Fruit fly (Drosophila melanogaster) whole organism, embryonic: ENCODE data around the gene M6.

Experiments
- BEAF-32 ChIP-seq: fragments of 200-800 bp; sonication (Bioruptor generic); optimal IDR thresholded peaks from 3 replicates; lab custom pipeline; 2017; ENCODE audit warnings: missing biosample characterization, missing genetic modification characterization, mild to moderate bottlenecking, moderate library complexity, missing genetic modification reagents
- CG10462 ChIP-seq: fragments of 200-800 bp; sonication (Bioruptor generic); optimal IDR thresholded peaks from 2 replicates; lab custom pipeline; 2016; ENCODE audit warnings: missing biosample characterization, missing genetic modification characterization
- CG10654 ChIP-seq: fragments of 200-800 bp; sonication (Bioruptor generic); optimal IDR thresholded peaks from 2 replicates; lab custom pipeline; 2016; ENCODE audit warnings: missing biosample characterization, missing genetic modification characterization
- CG12104 ChIP-seq: fragments of 200-800 bp; sonication (Bioruptor generic); optimal IDR thresholded peaks from 3 replicates; lab custom pipeline; 2016; ENCODE audit warnings: missing biosample characterization, missing genetic modification characterization
- CG13287 ChIP-seq: fragments of 200-800 bp; sonication (Bioruptor generic); IDR thresholded peaks from 2 replicates; pipeline ENCODE4 v1.3.6; 2022; ENCODE audit warnings: missing biosample characterization, missing genetic modification characterization; ENCODE audit not compliant: partially characterized antibody
- CG13296 ChIP-seq: fragments of 200-800 bp; sonication (Bioruptor generic); optimal IDR thresholded peaks from 3 replicates; lab custom pipeline; 2018; ENCODE audit warnings: missing biosample characterization, mild to moderate bottlenecking, missing genetic modification characterization
- CG13624 ChIP-seq: fragments of 200-800 bp; sonication (Bioruptor generic); optimal IDR thresholded peaks from 2 replicates; lab custom pipeline; 2016; ENCODE audit warnings: missing biosample characterization, missing genetic modification characterization
- CG13775 ChIP-seq: fragments of 200-800 bp; sonication (Bioruptor generic); optimal IDR thresholded peaks from 3 replicates; lab custom pipeline; 2017; ENCODE audit warnings: missing biosample characterization, mild to moderate bottlenecking, missing genetic modification characterization
- CG14014 ChIP-seq: fragments of 200-800 bp; sonication (Bioruptor generic); IDR thresholded peaks from 2 replicates; pipeline ENCODE4 v1.3.6; 2022; ENCODE audit warnings: missing biosample characterization, missing genetic modification characterization
- CG14965 ChIP-seq: fragments of 200-800 bp; sonication (Bioruptor generic); optimal IDR thresholded peaks from 2 replicates; lab custom pipeline; 2016; ENCODE audit warnings: missing biosample characterization, missing genetic modification characterization, borderline replicate concordance
- CG16813 ChIP-seq: fragments of 200-800 bp; sonication (Bioruptor generic); IDR thresholded peaks from 3 replicates; pipeline ENCODE4 v1.3.6; 2022; ENCODE audit warnings: missing biosample characterization, missing genetic modification characterization; ENCODE audit not compliant: partially characterized antibody
- CG17912 ChIP-seq: fragments of 200-800 bp; sonication (Bioruptor generic); optimal IDR thresholded peaks from 2 replicates; lab custom pipeline; 2018; ENCODE audit warnings: missing biosample characterization, mild to moderate bottlenecking, missing genetic modification characterization
- CG42726 ChIP-seq: fragments of 200-800 bp; sonication (Bioruptor generic); IDR thresholded peaks from 2 replicates; pipeline ENCODE4 v1.3.6; 2022; ENCODE audit warnings: missing biosample characterization, missing genetic modification characterization; ENCODE audit not compliant: partially characterized antibody
- CG43689 ChIP-seq: fragments of 200-800 bp; sonication (Bioruptor generic); IDR thresholded peaks from 2 replicates; pipeline ENCODE4 v1.3.6; 2022; ENCODE audit warnings: missing biosample characterization, missing genetic modification characterization
- CG4617 ChIP-seq: fragments of 200-800 bp; sonication (Bioruptor generic); optimal IDR thresholded peaks from 3 replicates; lab custom pipeline; 2016; ENCODE audit warnings: missing biosample characterization, missing genetic modification characterization, borderline replicate concordance
- CG7963 ChIP-seq: fragments of 200-800 bp; sonication (Bioruptor generic); IDR thresholded peaks from 3 replicates; pipeline ENCODE4 v1.3.6; 2022; ENCODE audit warnings: missing biosample characterization, missing genetic modification characterization; ENCODE audit not compliant: partially characterized antibody
- CG8765 ChIP-seq: fragments of 200-800 bp; sonication (Bioruptor generic); IDR thresholded peaks from 2 replicates; pipeline ENCODE4 v1.3.6; 2022; ENCODE audit warnings: missing biosample characterization, missing genetic modification characterization
- CHES-1-like ChIP-seq: fragments of 200-800 bp; sonication (Bioruptor generic); optimal IDR thresholded peaks from 2 replicates; lab custom pipeline; 2016; ENCODE audit warnings: missing biosample characterization, missing genetic modification characterization
- Ets97D ChIP-seq: fragments of 200-800 bp; sonication (Bioruptor generic); optimal IDR thresholded peaks from 3 replicates; lab custom pipeline; 2016; ENCODE audit warnings: missing biosample characterization, missing genetic modification characterization
- HLH4C ChIP-seq: fragments of 200-800 bp; sonication (Bioruptor generic); IDR thresholded peaks from 3 replicates; pipeline ENCODE4 v1.3.6; 2022; ENCODE audit warnings: missing biosample characterization, missing genetic modification characterization; ENCODE audit not compliant: partially characterized antibody
- HmgZ ChIP-seq: fragments of 200-800 bp; sonication (Bioruptor generic); optimal IDR thresholded peaks from 2 replicates; lab custom pipeline; 2018; ENCODE audit warnings: missing biosample characterization, mild to moderate bottlenecking, missing genetic modification characterization
- Hmr ChIP-seq: fragments of 200-800 bp; sonication (Bioruptor generic); optimal IDR thresholded peaks from 3 replicates; lab custom pipeline; 2017; ENCODE audit warnings: mild to moderate bottlenecking, missing biosample characterization, missing genetic modification reagents, missing genetic modification characterization
- MBD-R2 ChIP-seq: fragments of 200-800 bp; sonication (Bioruptor generic); IDR thresholded peaks from 2 replicates; pipeline ENCODE4 v1.3.6; 2022; ENCODE audit warnings: missing biosample characterization, missing genetic modification characterization
- MESR4 ChIP-seq: fragments of 200-800 bp; sonication (Bioruptor generic); optimal IDR thresholded peaks from 2 replicates; lab custom pipeline; 2018; ENCODE audit warnings: missing biosample characterization, mild to moderate bottlenecking, missing genetic modification characterization, moderate library complexity
- NFAT ChIP-seq: fragments of 200-800 bp; sonication (Bioruptor generic); IDR thresholded peaks from 2 replicates; pipeline ENCODE4 v1.3.6; 2022; ENCODE audit warnings: missing biosample characterization, missing genetic modification characterization
- NK7.1 ChIP-seq: fragments of 200-800 bp; sonication (Bioruptor generic); optimal IDR thresholded peaks from 3 replicates; lab custom pipeline; 2016; ENCODE audit warnings: missing biosample characterization, missing genetic modification characterization
- Nf-YB ChIP-seq: fragments of 200-800 bp; sonication (Bioruptor generic); optimal IDR thresholded peaks from 3 replicates; lab custom pipeline; 2019; ENCODE audit warnings: missing biosample characterization, mild to moderate bottlenecking, missing genetic modification characterization, moderate library complexity
- Opbp ChIP-seq: fragments of 200-800 bp; sonication (Bioruptor generic); IDR thresholded peaks from 3 replicates; pipeline ENCODE4 v1.3.6; 2022; ENCODE audit warnings: missing biosample characterization, missing genetic modification characterization; ENCODE audit not compliant: partially characterized antibody
- Stat92E ChIP-seq, 3 experiments: fragments of >200 bp in 2 of 3; fragments of 200-800 bp in 1 of 3; sonication (Bioruptor generic) in 1 of 3; optimal IDR thresholded peaks; 2 replicates each; lab custom pipeline; 2017 to 2019; ENCODE audit warnings: missing biosample characterization in 3 of 3, missing genetic modification characterization in 3 of 3, mild to moderate bottlenecking in 1 of 3, moderate library complexity in 1 of 3
- amos ChIP-seq: fragments of 200-800 bp; sonication (Bioruptor generic); IDR thresholded peaks from 2 replicates; pipeline ENCODE4 v1.3.6; 2022; ENCODE audit warnings: missing biosample characterization, missing genetic modification characterization; ENCODE audit not compliant: partially characterized antibody
- aop ChIP-seq: fragments of 200-800 bp; sonication (Bioruptor generic); IDR thresholded peaks from 2 replicates; pipeline ENCODE4 v1.3.6; 2022; ENCODE audit warnings: missing biosample characterization, missing genetic modification characterization
- ato ChIP-seq: fragments of 200-800 bp; sonication (Bioruptor generic); IDR thresholded peaks from 2 replicates; pipeline ENCODE4 v1.3.6; 2022; ENCODE audit warnings: missing biosample characterization, missing genetic modification characterization; ENCODE audit not compliant: partially characterized antibody
- chinmo ChIP-seq: fragments of 200-800 bp; sonication (Bioruptor generic); IDR thresholded peaks from 4 replicates; pipeline ENCODE4 v1.3.6; 2022; ENCODE audit warnings: missing biosample characterization, missing genetic modification characterization; ENCODE audit not compliant: partially characterized antibody
- disco-r ChIP-seq: fragments of 200-800 bp; sonication (Bioruptor generic); optimal IDR thresholded peaks from 2 replicates; lab custom pipeline; 2016; ENCODE audit warnings: missing biosample characterization, missing genetic modification characterization
- dm ChIP-seq: fragments of 200-800 bp; sonication (Bioruptor generic); optimal IDR thresholded peaks from 3 replicates; lab custom pipeline; 2016; ENCODE audit warnings: missing biosample characterization, missing genetic modification characterization
- dmrt11E ChIP-seq: fragments of 200-800 bp; sonication (Bioruptor generic); optimal IDR thresholded peaks from 3 replicates; lab custom pipeline; 2018; ENCODE audit warnings: missing biosample characterization, mild to moderate bottlenecking, missing genetic modification characterization, moderate library complexity
- dmrt99B ChIP-seq: fragments of 200-800 bp; sonication (Bioruptor generic); optimal IDR thresholded peaks from 2 replicates; lab custom pipeline; 2018; ENCODE audit warnings: missing biosample characterization, mild to moderate bottlenecking, missing genetic modification characterization, moderate library complexity
- hb ChIP-seq: fragments of 200-800 bp; sonication (Bioruptor generic); IDR thresholded peaks from 3 replicates; pipeline ENCODE4 v1.3.6; 2022; ENCODE audit warnings: missing biosample characterization, missing genetic modification characterization; ENCODE audit not compliant: partially characterized antibody
- hbn ChIP-seq: fragments of 200-800 bp; sonication (Bioruptor generic); IDR thresholded peaks from 2 replicates; pipeline ENCODE4 v1.3.6; 2022; ENCODE audit warnings: missing biosample characterization, missing genetic modification characterization; ENCODE audit not compliant: partially characterized antibody
- hth ChIP-seq: fragments of >200 bp; optimal IDR thresholded peaks from 2 replicates; lab custom pipeline; 2017; ENCODE audit warnings: inconsistent platforms
- inv ChIP-seq: fragments of 200-800 bp; sonication (Bioruptor generic); IDR thresholded peaks from 2 replicates; pipeline ENCODE4 v1.3.6; 2022; ENCODE audit warnings: missing biosample characterization, missing genetic modification characterization; ENCODE audit not compliant: partially characterized antibody
- jigr1 ChIP-seq: fragments of 200-800 bp; sonication (Bioruptor generic); IDR thresholded peaks from 3 replicates; pipeline ENCODE4 v1.3.6; 2022; ENCODE audit warnings: missing biosample characterization, missing genetic modification characterization
- klu ChIP-seq: fragments of 200-800 bp; sonication (Bioruptor generic); IDR thresholded peaks from 2 replicates; pipeline ENCODE4 v1.3.6; 2022; ENCODE audit warnings: missing biosample characterization, missing genetic modification characterization
- lola ChIP-seq, 3 experiments: fragments of >200 bp in 2 of 3; fragments of 200-800 bp in 1 of 3; sonication (Bioruptor generic) in 1 of 3; optimal IDR thresholded peaks; 2 replicates each; lab custom pipeline; 2017 to 2019; ENCODE audit warnings: missing biosample characterization in 3 of 3, missing genetic modification characterization in 3 of 3, mild to moderate bottlenecking in 1 of 3, moderate library complexity in 1 of 3
- nom ChIP-seq: fragments of 200-800 bp; sonication (Bioruptor generic); optimal IDR thresholded peaks from 2 replicates; lab custom pipeline; 2017; ENCODE audit warnings: missing biosample characterization, missing genetic modification characterization, mild to moderate bottlenecking, moderate library complexity, missing genetic modification reagents
- tio ChIP-seq: fragments of 200-800 bp; sonication (Bioruptor generic); optimal IDR thresholded peaks from 2 replicates; lab custom pipeline; 2017; ENCODE audit warnings: missing biosample characterization, missing genetic modification characterization, inconsistent platforms
- trh ChIP-seq: fragments of 200-800 bp; sonication (Bioruptor generic); optimal IDR thresholded peaks from 2 replicates; lab custom pipeline; 2016; ENCODE audit warnings: missing biosample characterization, missing genetic modification characterization
- zf30C ChIP-seq: fragments of 200-800 bp; sonication (Bioruptor generic); optimal IDR thresholded peaks from 3 replicates; lab custom pipeline; 2018; ENCODE audit warnings: missing biosample characterization, mild to moderate bottlenecking, missing genetic modification characterization
- zfh2 ChIP-seq: fragments of 200-800 bp; sonication (Bioruptor generic); optimal IDR thresholded peaks from 2 replicates; lab custom pipeline; 2016; ENCODE audit warnings: missing biosample characterization, missing genetic modification characterization

M6 gene

DNA sequence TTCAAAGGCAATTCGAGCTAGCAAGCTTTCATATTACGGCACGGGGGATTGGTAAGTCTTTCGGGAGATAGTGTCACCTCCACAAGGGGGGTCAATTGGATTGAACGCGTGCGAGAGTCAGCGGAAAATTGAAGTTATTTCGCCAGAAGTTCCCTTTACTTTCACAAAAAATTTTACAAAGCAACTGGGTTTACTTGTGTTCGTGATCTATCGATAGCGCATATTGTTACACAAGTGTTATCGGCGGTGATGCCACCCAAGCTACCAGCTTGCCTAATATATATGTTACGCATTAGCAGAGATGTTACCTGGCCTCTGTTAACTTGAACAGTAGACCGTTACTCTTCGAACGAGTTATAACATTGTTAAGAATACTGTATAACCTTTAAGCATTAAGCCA lies 47.1 kb downstream of the M6 start, which contains the start of gene Wnk:
Gene Wnk, minus strand, starts transcription at position 177 of the 400 bp plus-strand sequence.
- TF ChIP-seq CG14965 (GFP tag; lab: Kevin White, UChicago), result no peak
- TF ChIP-seq lola (GFP tag; optimal IDR thresholded peaks at IDR 0.05; lab: Kevin White, UChicago), result no peak
- no peak for TF ChIP-seq CG13775 (GFP tag; lab: Kevin White, UChicago)
- TF ChIP-seq CG43689 (GFP tag; lab: Robert Waterston, UW), result no peak
- TF ChIP-seq ato (GFP tag; lab: Robert Waterston, UW), result peak; percentile 72
- TF ChIP-seq CHES-1-like (GFP tag; lab: Kevin White, UChicago), result no peak
- TF ChIP-seq zfh2 (GFP tag; lab: Kevin White, UChicago), result no peak
- peak; percentile 80; the same call in 1 of the 4 replicates for TF ChIP-seq chinmo (GFP tag; lab: Robert Waterston, UW)
- TF ChIP-seq CG13624 (GFP tag; lab: Kevin White, UChicago), result no peak
- TF ChIP-seq CG10654 (GFP tag; lab: Kevin White, UChicago), result no peak
- peak; percentile 71 for TF ChIP-seq CG16813 (GFP tag; lab: Robert Waterston, UW)
- TF ChIP-seq NK7.1 (GFP tag; lab: Kevin White, UChicago), result no peak
- no peak for TF ChIP-seq dmrt99B (tag; lab: Kevin White, UChicago)
- TF ChIP-seq zf30C (GFP tag; lab: Kevin White, UChicago), result no peak
- no peak for TF ChIP-seq Stat92E (GFP tag; optimal IDR thresholded peaks at IDR 0.05; lab: Kevin White, UChicago)
- TF ChIP-seq BEAF-32 (GFP tag; lab: Kevin White, UChicago), result peak; percentile 80
- peak; percentile 30 for TF ChIP-seq HmgZ (tag; lab: Kevin White, UChicago)
- peak; percentile 59 for TF ChIP-seq inv (GFP tag; lab: Robert Waterston, UW)
- no peak for TF ChIP-seq nom (GFP tag; lab: Kevin White, UChicago)
- no peak for TF ChIP-seq CG10462 (GFP tag; lab: Kevin White, UChicago)
- peak; percentile 75; the same call in 2 of the 3 replicates for TF ChIP-seq CG7963
- TF ChIP-seq Nf-YB (GFP tag; lab: Kevin White, UChicago), result no peak
- TF ChIP-seq CG4617 (GFP tag; lab: Kevin White, UChicago), result peak; percentile 62
- TF ChIP-seq CG8765 (GFP tag; lab: Robert Waterston, UW), result no peak
- peak; percentile 34; the same call in 1 of the 2 replicates for TF ChIP-seq CG42726 (GFP tag; lab: Robert Waterston, UW)
- TF ChIP-seq hbn (GFP tag; lab: Robert Waterston, UW), result peak; percentile 82
- no peak for TF ChIP-seq tio
- TF ChIP-seq CG12104 (GFP tag; lab: Kevin White, UChicago), result no peak
- peak; percentile 83 for TF ChIP-seq amos (GFP tag; lab: Robert Waterston, UW)
- TF ChIP-seq hb (GFP tag; lab: Robert Waterston, UW), result 0 out of 3 replicates have a peak, but pooled peaks have one; percentile 39
- no peak for TF ChIP-seq trh (GFP tag; lab: Kevin White, UChicago)
- TF ChIP-seq Opbp (GFP tag; lab: Robert Waterston, UW), result peak; percentile 83
- peak; percentile 57; the same call in 1 of the 2 replicates for TF ChIP-seq MBD-R2
- peak; percentile 85 for TF ChIP-seq CG13287 (GFP tag; lab: Robert Waterston, UW)
- no peak for TF ChIP-seq CG17912 (GFP tag; lab: Kevin White, UChicago)
- no peak for TF ChIP-seq disco-r
- no peak for TF ChIP-seq Hmr (GFP tag; lab: Kevin White, UChicago)
- TF ChIP-seq HLH4C (GFP tag; lab: Robert Waterston, UW), result peak; percentile 74
- no peak for TF ChIP-seq Ets97D (GFP tag; lab: Kevin White, UChicago)
- TF ChIP-seq MESR4 (GFP tag; lab: Kevin White, UChicago), result peak; percentile 89
- TF ChIP-seq jigr1, result no peak
- no peak for TF ChIP-seq aop
- TF ChIP-seq dmrt11E (tag; lab: Kevin White, UChicago), result no peak
- no peak for TF ChIP-seq dm
- TF ChIP-seq hth (lab: Kevin White, UChicago), result no peak
- no peak for TF ChIP-seq CG14014 (GFP tag; lab: Robert Waterston, UW)
- TF ChIP-seq klu, result no peak
- TF ChIP-seq NFAT (GFP tag; lab: Robert Waterston, UW), result no peak
- no peak for TF ChIP-seq CG13296 (GFP tag; lab: Kevin White, UChicago)
